Worm (Caenorhabditis elegans): ENCODE results near the gene F19B2.6.

ce11 chrV:20165808-20166207 is 7.5 kb downstream of the F19B2.6 start:
- no peak for TF ChIP-seq gei-17 (GFP tag; optimal IDR thresholded peaks at IDR 0.05)
- TF ChIP-seq efl-1 (GFP tag; optimal IDR thresholded peaks at IDR 0.05) = no peak
- no peak for TF ChIP-seq ets-4 (GFP tag; optimal IDR thresholded peaks at IDR 0.05)
- no peak for TF ChIP-seq mxl-1 (tag; optimal IDR thresholded peaks at IDR 0.05)
